Fruit fly (Drosophila melanogaster): ENCODE results near the gene Sec13.
A peak's percentile ranks its signal among the peaks of the same experiment; 100 is the strongest.

Sec13 gene

DNA sequence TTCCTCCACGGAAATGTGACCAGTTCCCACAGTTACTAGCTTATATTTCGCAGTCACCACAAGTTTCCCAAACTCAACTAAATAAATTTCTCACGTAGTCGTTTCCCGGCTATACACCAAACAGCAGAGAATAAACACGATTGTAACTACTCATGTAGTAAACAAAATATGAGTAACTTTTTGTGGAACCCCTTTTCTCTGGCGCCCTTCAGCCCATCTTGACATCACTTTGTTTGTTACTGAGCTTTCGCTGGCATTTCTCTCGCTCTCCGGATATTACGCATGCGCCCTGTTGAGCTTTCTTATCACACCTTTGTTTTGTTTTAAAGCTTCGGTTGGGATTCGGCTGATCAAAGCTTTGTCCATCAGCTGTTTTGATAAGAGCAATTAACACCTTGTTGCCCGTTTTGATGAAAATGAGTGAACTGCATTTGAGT is 30.0 kb downstream of the Sec13 start:
- peak; percentile 75 for TF ChIP-seq Sox14 (GFP tag; optimal IDR thresholded peaks at IDR 0.05)
- peak; percentile 41 for TF ChIP-seq CG16779 (tag; optimal IDR thresholded peaks at IDR 0.05)
- peak; percentile 62 for TF ChIP-seq Eip78C (GFP tag)
- no peak for TF ChIP-seq CG1621 (tag; optimal IDR thresholded peaks at IDR 0.05)
- peak; percentile 3 for TF ChIP-seq pdm3 (GFP tag; optimal IDR thresholded peaks at IDR 0.05)
- peak; percentile 62 for TF ChIP-seq fkh (GFP tag; optimal IDR thresholded peaks at IDR 0.05)
- peak; percentile 19 for TF ChIP-seq vri (GFP tag; optimal IDR thresholded peaks at IDR 0.05)
- no peak for TF ChIP-seq eg (GFP tag; IDR thresholded peaks at IDR 0.05)

DNA sequence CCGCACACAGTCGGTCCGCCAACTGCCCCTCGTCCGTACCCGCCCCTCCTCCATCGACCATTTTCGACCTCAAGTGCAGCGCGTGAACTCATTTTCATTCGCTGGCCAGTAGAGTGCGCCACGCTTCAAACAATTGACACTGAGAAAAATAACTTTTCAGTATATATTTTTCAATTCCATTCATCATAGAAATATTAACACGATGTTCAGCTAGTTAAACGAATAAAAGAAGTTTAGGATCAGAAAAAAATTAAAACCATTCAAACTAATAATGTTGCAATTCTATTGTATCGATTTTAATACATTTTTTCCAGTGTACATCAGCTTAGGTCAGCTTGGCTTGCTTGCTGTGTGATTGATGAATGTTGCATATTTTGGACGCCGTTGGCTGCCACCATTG is 30.8 kb downstream of the Sec13 start:
- TF ChIP-seq acj6 (GFP tag; optimal IDR thresholded peaks at IDR 0.05) (peak; percentile 13), esn (GFP tag; optimal IDR thresholded peaks at IDR 0.05) (no peak), OdsH (GFP tag; optimal IDR thresholded peaks at IDR 0.05) (peak; percentile 58), CG3919 (GFP tag; optimal IDR thresholded peaks at IDR 0.05) (peak; percentile 44), CG7368 (GFP tag; optimal IDR thresholded peaks at IDR 0.05) (no peak), CG6854 (GFP tag; optimal IDR thresholded peaks at IDR 0.05) (no peak), CG8119 (GFP tag; IDR thresholded peaks at IDR 0.05) (peak; percentile 72), fd85E (GFP tag; optimal IDR thresholded peaks at IDR 0.05) (no peak), cyc (GFP tag; optimal IDR thresholded peaks at IDR 0.05) (no peak), Hr39 (GFP tag; optimal IDR thresholded peaks at IDR 0.05) (peak; percentile 14), pdm3 (GFP tag; optimal IDR thresholded peaks at IDR 0.05) (peak; percentile 65), CG1621 (tag; optimal IDR thresholded peaks at IDR 0.05) (no peak), dac (GFP tag; optimal IDR thresholded peaks at IDR 0.05) (no peak), salr (GFP tag; optimal IDR thresholded peaks at IDR 0.05) (peak in 1 of 2 experiments; percentile 17), achi (GFP tag; optimal IDR thresholded peaks at IDR 0.05) (peak; percentile 35), CG15336 (GFP tag; IDR thresholded peaks at IDR 0.05) (peak; percentile 84), Blimp-1 (GFP tag; optimal IDR thresholded peaks at IDR 0.05) (no peak), CG6163 (GFP tag; IDR thresholded peaks at IDR 0.05) (peak; percentile 71; the same call in 2 of the 3 replicates), CG11762 (GFP tag; optimal IDR thresholded peaks at IDR 0.05; ENCODE audit: insufficient read depth) (peak; percentile 8), CG10631 (GFP tag; optimal IDR thresholded peaks at IDR 0.05) (peak; percentile 35), Gug (GFP tag; IDR thresholded peaks at IDR 0.05) (peak; percentile 54; the same call in 1 of the 2 replicates), ss (GFP tag; optimal IDR thresholded peaks at IDR 0.05) (no peak), CG6792 (GFP tag; optimal IDR thresholded peaks at IDR 0.05) (peak; percentile 11), Ets21C (GFP tag; optimal IDR thresholded peaks at IDR 0.05) (no peak), eg (GFP tag; IDR thresholded peaks at IDR 0.05) (peak; percentile 67; the same call in 2 of the 3 replicates), dsx (GFP tag; optimal IDR thresholded peaks at IDR 0.05; ENCODE audit: poor library complexity, severe bottlenecking) (peak; percentile 9), CG6808 (GFP tag; optimal IDR thresholded peaks at IDR 0.05) (no peak), CG32006 (GFP tag; optimal IDR thresholded peaks at IDR 0.05) (peak; percentile 71), svp (GFP tag) (no peak), Hr38 (GFP tag; optimal IDR thresholded peaks at IDR 0.05) (no peak), CG11902 (GFP tag; optimal IDR thresholded peaks at IDR 0.05) (peak; percentile 7), Eip93F (GFP tag; optimal IDR thresholded peaks at IDR 0.05) (no peak), Smox (GFP tag; optimal IDR thresholded peaks at IDR 0.05) (peak; percentile 15), CG31627 (GFP tag; optimal IDR thresholded peaks at IDR 0.05) (no peak), Met (GFP tag; optimal IDR thresholded peaks at IDR 0.05) (peak; percentile 19), Ets96B (tag; optimal IDR thresholded peaks at IDR 0.05) (peak; percentile 19), Sox14 (GFP tag; optimal IDR thresholded peaks at IDR 0.05) (peak; percentile 8), topi (GFP tag; optimal IDR thresholded peaks at IDR 0.05) (peak; percentile 29), net (GFP tag; optimal IDR thresholded peaks at IDR 0.05) (peak; percentile 39), CG9139 (GFP tag; optimal IDR thresholded peaks at IDR 0.05) (no peak), vri (GFP tag; optimal IDR thresholded peaks at IDR 0.05) (no peak), Eip75B (GFP tag; optimal IDR thresholded peaks at IDR 0.05) (no peak), Lpt (GFP tag; optimal IDR thresholded peaks at IDR 0.05) (peak; percentile 38), Sox102F (GFP tag; optimal IDR thresholded peaks at IDR 0.05) (no peak), CG3032 (tag; optimal IDR thresholded peaks at IDR 0.05) (peak; percentile 3), CG11294 (GFP tag; IDR thresholded peaks at IDR 0.05) (peak; percentile 46; the same call in 1 of the 2 replicates), CG16779 (tag; optimal IDR thresholded peaks at IDR 0.05) (no peak), Eip78C (GFP tag) (peak; percentile 84)

Measured in whole organism, prepupa.